Worm (Caenorhabditis elegans): ENCODE results near the gene cdgs-1.

The cdgs-1 gene

ce11 chrIV:7829275-7829938 lies 13.9 kb upstream of the cdgs-1 start, which contains the start of gene C06A6.4:
Gene C06A6.4 (minus strand): TSS chrIV:7829298.
- peak; percentile 56 for TF ChIP-seq dve-1 (tag; optimal IDR thresholded peaks at IDR 0.05; ENCODE audit: insufficient read depth)
- TF ChIP-seq dmd-6 (GFP tag; IDR thresholded peaks at IDR 0.05) = peak; percentile 36
- TF ChIP-seq nhr-77 (tag; optimal IDR thresholded peaks at IDR 0.05) = no peak
- peak in 1 of 2 experiments; percentile 27 for TF ChIP-seq lsy-2 (tag; optimal IDR thresholded peaks at IDR 0.05)
- peak; percentile 2 for TF ChIP-seq nhr-28 (tag; optimal IDR thresholded peaks at IDR 0.05)
- peak in 1 of 2 experiments; percentile 42 for TF ChIP-seq unc-62 (GFP tag; optimal IDR thresholded peaks at IDR 0.05 in 1 of 2)
- no peak for TF ChIP-seq unc-62 (tag; optimal IDR thresholded peaks at IDR 0.05)
- TF ChIP-seq hlh-30 (tag; optimal IDR thresholded peaks at IDR 0.05; ENCODE audit: insufficient read depth) = peak; percentile 61
- TF ChIP-seq pqm-1 (tag; optimal IDR thresholded peaks at IDR 0.05) = peak; percentile 33
- peak; percentile 12 for TF ChIP-seq unc-130 (GFP tag; optimal IDR thresholded peaks at IDR 0.05)
- TF ChIP-seq hlh-11 (tag; optimal IDR thresholded peaks at IDR 0.05) = peak; percentile 60
- no peak for TF ChIP-seq ZK546.5 (tag; optimal IDR thresholded peaks at IDR 0.05)
- no peak for TF ChIP-seq lin-15B (tag; optimal IDR thresholded peaks at IDR 0.05)
- peak; percentile 25 for TF ChIP-seq mxl-3 (GFP tag; optimal IDR thresholded peaks at IDR 0.05)
- TF ChIP-seq spr-1 (tag; optimal IDR thresholded peaks at IDR 0.05) = no peak
- no peak for TF ChIP-seq daf-16 (GFP tag; optimal IDR thresholded peaks at IDR 0.05)
- TF ChIP-seq daf-16 (tag; optimal IDR thresholded peaks at IDR 0.05) = peak; percentile 54
- no peak for TF ChIP-seq tra-1 (GFP tag; IDR thresholded peaks at IDR 0.05)
- peak; percentile 11; the same call in 1 of the 2 replicates for TF ChIP-seq lin-38 (GFP tag; IDR thresholded peaks at IDR 0.05)
- TF ChIP-seq mes-2 (tag; optimal IDR thresholded peaks at IDR 0.05; ENCODE audit: poor library complexity, severe bottlenecking) = peak; percentile 10

ce11 chrIV:7824649-7825048 lies 9.1 kb upstream of the cdgs-1 start:
- no peak for TF ChIP-seq dmd-9 (GFP tag; IDR thresholded peaks at IDR 0.05)
- TF ChIP-seq nhr-77 (tag; optimal IDR thresholded peaks at IDR 0.05) = no peak
- TF ChIP-seq tag-97 (GFP tag; IDR thresholded peaks at IDR 0.05) = no peak
- no peak for TF ChIP-seq nhr-6 (tag; optimal IDR thresholded peaks at IDR 0.05)
- no peak for TF ChIP-seq ceh-28 (tag; optimal IDR thresholded peaks at IDR 0.05)
- no peak for TF ChIP-seq unc-39 (tag; optimal IDR thresholded peaks at IDR 0.05)
- no peak for TF ChIP-seq egl-43 (GFP tag; IDR thresholded peaks at IDR 0.05)
- TF ChIP-seq spr-1 (tag; optimal IDR thresholded peaks at IDR 0.05) = no peak
- TF ChIP-seq nhr-48 (tag; optimal IDR thresholded peaks at IDR 0.05) = no peak
- TF ChIP-seq nhr-10 (tag; optimal IDR thresholded peaks at IDR 0.05) = no peak
- no peak for TF ChIP-seq mdl-1 (tag; optimal IDR thresholded peaks at IDR 0.05)
- TF ChIP-seq hlh-30 (tag; optimal IDR thresholded peaks at IDR 0.05; ENCODE audit: insufficient read depth) = no peak
- no peak for TF ChIP-seq php-3 (GFP tag; IDR thresholded peaks at IDR 0.05)
- no peak for TF ChIP-seq rbr-2 (tag; optimal IDR thresholded peaks at IDR 0.05)
- TF ChIP-seq hif-1 (tag; optimal IDR thresholded peaks at IDR 0.05) = no peak
- TF ChIP-seq ceh-20 (GFP tag; IDR thresholded peaks at IDR 0.05) = no peak

- TF ChIP-seq nhr-77 (tag; optimal IDR thresholded peaks at IDR 0.05) (no peak), ceh-28 (tag; optimal IDR thresholded peaks at IDR 0.05) (no peak), hlh-11 (tag; optimal IDR thresholded peaks at IDR 0.05) (no peak), nhr-41 (GFP tag; IDR thresholded peaks at IDR 0.05) (no peak), hmg-1.1 (GFP tag; IDR thresholded peaks at IDR 0.05) (no peak), zag-1 (tag; optimal IDR thresholded peaks at IDR 0.05) (no peak), lin-39 (tag; optimal IDR thresholded peaks at IDR 0.05) (no peak), zfp-2 (tag; optimal IDR thresholded peaks at IDR 0.05) (no peak)
Measured at ce11 chrIV:7822524-7822923, 7.0 kb upstream of the cdgs-1 start, which contains the start of gene T14A8.2. Gene T14A8.2 (minus strand): TSS chrIV:7822624.

Measured in whole organism, L4 larva.